Worm (Caenorhabditis elegans): Measurements from ENCODE around the gene lys-7.

DNA sequence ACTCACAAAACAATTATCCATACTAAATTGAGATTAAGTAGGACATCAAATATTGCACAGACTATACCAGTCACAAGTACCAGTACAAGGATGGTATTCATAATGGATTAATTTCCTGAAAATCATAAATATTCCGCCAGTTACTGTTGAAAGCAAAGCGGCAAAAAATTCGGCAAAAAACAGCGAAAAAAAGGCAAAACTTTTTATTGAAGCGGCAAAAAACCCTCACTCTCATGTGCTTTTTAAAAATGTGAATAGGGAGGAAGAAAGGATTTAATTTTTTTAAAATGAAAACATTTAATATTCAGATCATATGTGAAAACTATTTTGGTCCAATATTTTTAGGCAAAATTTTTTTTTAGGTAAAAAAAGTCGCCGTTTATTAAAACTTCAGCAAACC, 11.6 kb downstream of the lys-7 start, which contains the start of gene srbc-29:
- no peak for TF ChIP-seq mep-1 (tag; optimal IDR thresholded peaks at IDR 0.05)
- no peak for TF ChIP-seq aly-2 (tag; optimal IDR thresholded peaks at IDR 0.05)
- no peak for TF ChIP-seq elt-3 (tag; optimal IDR thresholded peaks at IDR 0.05)
- no peak for TF ChIP-seq ztf-11 (tag; optimal IDR thresholded peaks at IDR 0.05)
- no peak for TF ChIP-seq nhr-237 (tag; optimal IDR thresholded peaks at IDR 0.05)
- no peak for TF ChIP-seq mdl-1 (tag; optimal IDR thresholded peaks at IDR 0.05)
- no peak for TF ChIP-seq fos-1 (tag; optimal IDR thresholded peaks at IDR 0.05)
- no peak for TF ChIP-seq nhr-77 (tag; optimal IDR thresholded peaks at IDR 0.05)
- TF ChIP-seq hpl-2 (GFP tag; optimal IDR thresholded peaks at IDR 0.05), result no peak
- no peak for TF ChIP-seq lin-13 (GFP tag; optimal IDR thresholded peaks at IDR 0.05)

All from whole organism, L1 larva.